Fruit fly (Drosophila melanogaster): Measurements from ENCODE around the gene lic.

Gene lic

DNA sequence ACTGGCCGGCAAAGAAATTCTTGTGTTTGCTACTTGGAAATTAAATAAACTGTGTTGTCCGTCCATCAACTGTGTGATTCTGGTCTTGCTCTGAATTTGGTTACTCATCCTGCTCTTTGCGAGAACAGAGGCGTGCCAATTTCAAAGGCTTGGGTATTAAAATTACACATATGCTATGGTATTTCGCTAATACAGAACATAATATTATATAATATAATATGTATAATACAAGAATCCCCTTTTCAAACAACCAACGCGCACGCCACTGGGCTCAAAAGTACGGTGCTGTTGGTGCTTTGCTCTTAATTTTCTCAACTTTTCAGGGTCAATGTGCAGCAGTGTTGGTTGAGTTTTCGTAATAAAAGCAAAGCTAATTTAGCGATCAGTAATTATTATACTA, 9.0 kb downstream of the lic start (continued):
- peak; percentile 79 for TF ChIP-seq klu (GFP tag; IDR thresholded peaks at IDR 0.05)
- TF ChIP-seq CG17612 (GFP tag; IDR thresholded peaks at IDR 0.05): 0 out of 2 replicates have a peak, but pooled peaks have one; percentile 62
- TF ChIP-seq pho (GFP tag; optimal IDR thresholded peaks at IDR 0.05): peak; percentile 11
- peak; percentile 62 for TF ChIP-seq CG4404 (GFP tag; IDR thresholded peaks at IDR 0.05)
- TF ChIP-seq vvl (GFP tag; IDR thresholded peaks at IDR 0.05): peak; percentile 92
- TF ChIP-seq CG12155 (GFP tag; optimal IDR thresholded peaks at IDR 0.05): peak; percentile 67
- TF ChIP-seq gem (tag; optimal IDR thresholded peaks at IDR 0.05): peak; percentile 91
- TF ChIP-seq cas (GFP tag; IDR thresholded peaks at IDR 0.05): peak; percentile 69; the same call in 1 of the 2 replicates
- peak; percentile 83 for TF ChIP-seq CG11696 (GFP tag; IDR thresholded peaks at IDR 0.05)
- no peak for TF ChIP-seq CG33213 (GFP tag; optimal IDR thresholded peaks at IDR 0.05)
- peak; percentile 91 for TF ChIP-seq so (GFP tag; IDR thresholded peaks at IDR 0.05)
- TF ChIP-seq CG16863 (GFP tag; optimal IDR thresholded peaks at IDR 0.05): no peak
- TF ChIP-seq Ravus (GFP tag; IDR thresholded peaks at IDR 0.05): peak; percentile 57
- TF ChIP-seq Jarid2 (GFP tag; optimal IDR thresholded peaks at IDR 0.05): peak; percentile 53
- TF ChIP-seq tx (GFP tag; optimal IDR thresholded peaks at IDR 0.05): no peak
- TF ChIP-seq zfh2 (GFP tag; optimal IDR thresholded peaks at IDR 0.05): peak; percentile 49
- peak; percentile 35 for TF ChIP-seq tup (GFP tag; optimal IDR thresholded peaks at IDR 0.05)
- no peak for TF ChIP-seq Neu2 (GFP tag; optimal IDR thresholded peaks at IDR 0.05; ENCODE audit: borderline replicate concordance)
- no peak for TF ChIP-seq CG2129 (GFP tag; IDR thresholded peaks at IDR 0.05; ENCODE audit: partially characterized antibody)
- no peak for TF ChIP-seq abd-A (tag; optimal IDR thresholded peaks at IDR 0.05)
- TF ChIP-seq CG10267 (tag; optimal IDR thresholded peaks at IDR 0.05): peak; percentile 59
- TF ChIP-seq Pdp1 (GFP tag; optimal IDR thresholded peaks at IDR 0.05): peak; percentile 20 to 70
- peak; percentile 75 for TF ChIP-seq CG30403 (GFP tag; optimal IDR thresholded peaks at IDR 0.05)
- TF ChIP-seq CG17385 (GFP tag; optimal IDR thresholded peaks at IDR 0.05): peak; percentile 78
- TF ChIP-seq HLHmδ (GFP tag; optimal IDR thresholded peaks at IDR 0.05): no peak
- TF ChIP-seq Dip2 (GFP tag; IDR thresholded peaks at IDR 0.05): no peak
- TF ChIP-seq CG6254 (GFP tag; optimal IDR thresholded peaks at IDR 0.05): peak; percentile 48
- TF ChIP-seq hkb (optimal IDR thresholded peaks at IDR 0.05): no peak
- TF ChIP-seq hkb (GFP tag; IDR thresholded peaks at IDR 0.05): peak; percentile 91
- peak; percentile 76 for TF ChIP-seq CG2712 (tag; optimal IDR thresholded peaks at IDR 0.05)
- no peak for TF ChIP-seq hbn (GFP tag; IDR thresholded peaks at IDR 0.05; ENCODE audit: partially characterized antibody)
- TF ChIP-seq CG1603 (tag; optimal IDR thresholded peaks at IDR 0.05): peak; percentile 64
- peak; percentile 56 for TF ChIP-seq CG8765 (GFP tag; IDR thresholded peaks at IDR 0.05)
- TF ChIP-seq dmrt99B (tag; optimal IDR thresholded peaks at IDR 0.05): peak; percentile 75
- peak; percentile 89 for TF ChIP-seq CG10366 (GFP tag; IDR thresholded peaks at IDR 0.05)
- TF ChIP-seq Xrp1 (GFP tag; IDR thresholded peaks at IDR 0.05): peak; percentile 84
- TF ChIP-seq CG2889 (GFP tag; IDR thresholded peaks at IDR 0.05): peak; percentile 80
- TF ChIP-seq Bteb2 (GFP tag; optimal IDR thresholded peaks at IDR 0.05): no peak
- TF ChIP-seq sd (tag; optimal IDR thresholded peaks at IDR 0.05): peak; percentile 71
- peak; percentile 75 for TF ChIP-seq CG12219 (GFP tag; optimal IDR thresholded peaks at IDR 0.05)
- TF ChIP-seq CG33557 (GFP tag; optimal IDR thresholded peaks at IDR 0.05): peak; percentile 19
- TF ChIP-seq nom (GFP tag; optimal IDR thresholded peaks at IDR 0.05): no peak
- TF ChIP-seq Hsf (GFP tag; optimal IDR thresholded peaks at IDR 0.05): peak; percentile 6
- TF ChIP-seq onecut (GFP tag; IDR thresholded peaks at IDR 0.05): peak; percentile 65
- TF ChIP-seq sc (optimal IDR thresholded peaks at IDR 0.05): no peak
- peak; percentile 21 for TF ChIP-seq sc (GFP tag; optimal IDR thresholded peaks at IDR 0.05)
- peak; percentile 79 for TF ChIP-seq bcd (GFP tag; optimal IDR thresholded peaks at IDR 0.05)
- peak; percentile 84 for TF ChIP-seq CG31224 (GFP tag; IDR thresholded peaks at IDR 0.05)
- TF ChIP-seq gsb-n (tag; optimal IDR thresholded peaks at IDR 0.05): no peak
- TF ChIP-seq Doc3 (GFP tag; IDR thresholded peaks at IDR 0.05; ENCODE audit: partially characterized antibody): no peak
- TF ChIP-seq CG10959 (GFP tag; IDR thresholded peaks at IDR 0.05): no peak
- peak; percentile 40 for TF ChIP-seq CG1602 (GFP tag; optimal IDR thresholded peaks at IDR 0.05)

Data from whole organism, embryonic.